Worm (Caenorhabditis elegans): Measurements from ENCODE around the gene npp-24.

npp-24 gene

ce11 chrII:5511417-5512353 lies 6.0 kb downstream of the npp-24 start (continued):
- TF ChIP-seq repo-1 (tag; optimal IDR thresholded peaks at IDR 0.05) (no peak), Y95B8A.8 (GFP tag; IDR thresholded peaks at IDR 0.05) (no peak), zfh-2 (GFP tag; conservative IDR thresholded peaks at IDR 0.05) (no peak), ztf-18 (tag; optimal IDR thresholded peaks at IDR 0.05) (no peak), madf-8 (GFP tag; conservative IDR thresholded peaks at IDR 0.05) (peak; percentile 88), attf-5 (GFP tag; optimal IDR thresholded peaks at IDR 0.05) (peak; percentile 1), D2030.7 (GFP tag; IDR thresholded peaks at IDR 0.05) (no peak), ztf-3 (GFP tag; optimal IDR thresholded peaks at IDR 0.05) (no peak), ztf-28 (GFP tag; IDR thresholded peaks at IDR 0.05) (0 out of 2 replicates have a peak, but pooled peaks have one; percentile 22), T26A5.8 (tag; optimal IDR thresholded peaks at IDR 0.05) (no peak), ceh-40 (GFP tag; IDR thresholded peaks at IDR 0.05) (no peak), fkh-3 (tag; optimal IDR thresholded peaks at IDR 0.05) (no peak), lsl-1 (GFP tag; optimal IDR thresholded peaks at IDR 0.05) (peak; percentile 45), let-607 (tag; optimal IDR thresholded peaks at IDR 0.05) (no peak), unc-130 (GFP tag; optimal IDR thresholded peaks at IDR 0.05) (peak; percentile 57), tbp1 (GFP tag; optimal IDR thresholded peaks at IDR 0.05) (no peak), tlf-1 (GFP tag; optimal IDR thresholded peaks at IDR 0.05) (no peak), pha-4 (tag; optimal IDR thresholded peaks at IDR 0.05) (no peak), nhr-27 (tag; optimal IDR thresholded peaks at IDR 0.05) (no peak), B0019.2 (GFP tag; conservative IDR thresholded peaks at IDR 0.05) (no peak), Y53G8AR.9 (GFP tag; conservative IDR thresholded peaks at IDR 0.05) (no peak), rec-8 (tag; optimal IDR thresholded peaks at IDR 0.05) (peak in 1 of 2 experiments; percentile 24), ekl-4 (GFP tag; IDR thresholded peaks at IDR 0.05) (no peak), madf-10 (tag; optimal IDR thresholded peaks at IDR 0.05) (no peak), tbx-9 (tag; optimal IDR thresholded peaks at IDR 0.05; ENCODE audit: borderline replicate concordance) (no peak), nfyb-1 (GFP tag; IDR thresholded peaks at IDR 0.05) (no peak), snpc-1.1 (tag; optimal IDR thresholded peaks at IDR 0.05; ENCODE audit: insufficient read depth) (no peak), nhr-90 (tag; optimal IDR thresholded peaks at IDR 0.05) (no peak), zim-3 (tag; optimal IDR thresholded peaks at IDR 0.05) (no peak), snpc-4 (GFP tag; optimal IDR thresholded peaks at IDR 0.05) (no peak), snpc-4 (tag; optimal IDR thresholded peaks at IDR 0.05) (peak in 1 of 4 experiments; percentile 13), cebp-2 (GFP tag; IDR thresholded peaks at IDR 0.05) (no peak), hlh-12 (tag; optimal IDR thresholded peaks at IDR 0.05) (no peak), aptf-2 (GFP tag; conservative IDR thresholded peaks at IDR 0.05) (0 out of 2 replicates have a peak, but pooled peaks have one; percentile 38), B0035.1 (tag; optimal IDR thresholded peaks at IDR 0.05) (no peak), xnd-1 (tag; optimal IDR thresholded peaks at IDR 0.05) (peak; percentile 76), nhr-179 (tag; optimal IDR thresholded peaks at IDR 0.05) (no peak), ceh-27 (GFP tag; optimal IDR thresholded peaks at IDR 0.05) (no peak), lir-1 (GFP tag; conservative IDR thresholded peaks at IDR 0.05) (no peak), gei-17 (GFP tag; optimal IDR thresholded peaks at IDR 0.05) (no peak), atf-7 (tag; optimal IDR thresholded peaks at IDR 0.05) (peak; percentile 16), rcor-1 (GFP tag; IDR thresholded peaks at IDR 0.05) (no peak), egl-44 (GFP tag; IDR thresholded peaks at IDR 0.05) (no peak), madf-6 (GFP tag; IDR thresholded peaks at IDR 0.05) (peak; percentile 90)
